Fruit fly (Drosophila melanogaster) whole organism, prepupa: ENCODE results near the gene CG15306.
A peak's percentile ranks its signal among the peaks of the same experiment; 100 is the strongest.

Source experiments
- CG10631 ChIP-seq: fragments of 200-800 bp; sonication (Bioruptor generic); optimal IDR thresholded peaks from 2 replicates; lab custom pipeline; 2016; ENCODE audit warnings: missing biosample characterization, missing genetic modification characterization
- CG11294 ChIP-seq: fragments of 200-800 bp; sonication (Bioruptor generic); IDR thresholded peaks from 2 replicates; pipeline ENCODE4 v1.3.6; 2022; ENCODE audit warnings: missing biosample characterization, missing genetic modification characterization
- CG11762 ChIP-seq: fragments of 200-800 bp; sonication (Bioruptor generic); optimal IDR thresholded peaks from 3 replicates; lab custom pipeline; 2016; ENCODE audit warnings: missing biosample characterization, missing genetic modification characterization; ENCODE audit not compliant: insufficient read depth
- CG15336 ChIP-seq: fragments of 200-800 bp; sonication (Bioruptor generic); IDR thresholded peaks from 2 replicates; pipeline ENCODE4 v1.3.6; 2022; ENCODE audit warnings: missing biosample characterization, missing genetic modification characterization
- CG1621 ChIP-seq: fragments of 200-800 bp; sonication (Bioruptor generic); optimal IDR thresholded peaks from 3 replicates; lab custom pipeline; 2018; ENCODE audit warnings: missing biosample characterization, mild to moderate bottlenecking, missing genetic modification characterization
- CG32006 ChIP-seq: fragments of 200-800 bp; sonication (Bioruptor generic); optimal IDR thresholded peaks from 3 replicates; lab custom pipeline; 2017; ENCODE audit warnings: missing biosample characterization, mild to moderate bottlenecking, missing genetic modification characterization
- CG6163 ChIP-seq: fragments of 200-800 bp; sonication (Bioruptor generic); IDR thresholded peaks from 3 replicates; pipeline ENCODE4 v1.3.6; 2022; ENCODE audit warnings: missing biosample characterization, missing genetic modification characterization
- CG6276 ChIP-seq: fragments of 200-800 bp; sonication (Bioruptor generic); optimal IDR thresholded peaks from 2 replicates; lab custom pipeline; 2017; ENCODE audit warnings: missing biosample characterization, mild to moderate bottlenecking, missing genetic modification characterization
- CG6792 ChIP-seq: fragments of 200-800 bp; sonication (Bioruptor generic); optimal IDR thresholded peaks from 3 replicates; lab custom pipeline; 2016; ENCODE audit warnings: missing biosample characterization, missing genetic modification characterization
- CG6808 ChIP-seq: fragments of 200-800 bp; sonication (Bioruptor generic); optimal IDR thresholded peaks from 3 replicates; lab custom pipeline; 2017; ENCODE audit warnings: missing biosample characterization, missing genetic modification characterization, mild to moderate bottlenecking, moderate library complexity, missing genetic modification reagents
- CG6854 ChIP-seq: fragments of 200-800 bp; sonication (Bioruptor generic); optimal IDR thresholded peaks from 2 replicates; lab custom pipeline; 2017; ENCODE audit warnings: missing biosample characterization, mild to moderate bottlenecking, missing genetic modification characterization
- CG8632 ChIP-seq: fragments of 200-800 bp; sonication (Bioruptor generic); optimal IDR thresholded peaks from 3 replicates; lab custom pipeline; 2016; ENCODE audit warnings: missing biosample characterization, missing genetic modification characterization
- Eip93F ChIP-seq: fragments of 200-800 bp; sonication (Bioruptor generic); optimal IDR thresholded peaks from 2 replicates; lab custom pipeline; 2016; ENCODE audit warnings: missing biosample characterization, mild to moderate bottlenecking, missing genetic modification characterization
- Ets96B ChIP-seq: fragments of 200-800 bp; optimal IDR thresholded peaks from 2 replicates; lab custom pipeline; 2019; ENCODE audit warnings: missing biosample characterization, mild to moderate bottlenecking, missing genetic modification characterization, moderate library complexity
- Gug ChIP-seq: fragments of 200-800 bp; sonication (Bioruptor generic); IDR thresholded peaks from 2 replicates; pipeline ENCODE4 v1.3.6; 2022; ENCODE audit warnings: missing biosample characterization, missing genetic modification characterization
- Lpt ChIP-seq: fragments of 200-800 bp; sonication (Bioruptor generic); optimal IDR thresholded peaks from 3 replicates; lab custom pipeline; 2016; ENCODE audit warnings: missing biosample characterization, missing genetic modification characterization
- Smox ChIP-seq: fragments of 200-800 bp; sonication (Bioruptor generic); optimal IDR thresholded peaks from 3 replicates; lab custom pipeline; 2016; ENCODE audit warnings: missing biosample characterization, missing genetic modification characterization
- Sox14 ChIP-seq: fragments of 200-800 bp; sonication (Bioruptor generic); optimal IDR thresholded peaks from 3 replicates; lab custom pipeline; 2016; ENCODE audit warnings: missing biosample characterization, missing genetic modification characterization
- Sox15 ChIP-seq: fragments of 200-800 bp; sonication (Bioruptor generic); optimal IDR thresholded peaks from 3 replicates; lab custom pipeline; 2016; ENCODE audit warnings: missing biosample characterization, missing genetic modification characterization
- achi ChIP-seq: fragments of 200-800 bp; sonication (Bioruptor generic); optimal IDR thresholded peaks from 3 replicates; lab custom pipeline; 2016; ENCODE audit warnings: missing biosample characterization, missing genetic modification characterization
- acj6 ChIP-seq: fragments of 200-800 bp; sonication (Bioruptor generic); optimal IDR thresholded peaks from 3 replicates; lab custom pipeline; 2016; ENCODE audit warnings: missing biosample characterization, missing genetic modification characterization
- dac ChIP-seq: fragments of 200-800 bp; sonication (Bioruptor generic); optimal IDR thresholded peaks from 2 replicates; lab custom pipeline; 2017; ENCODE audit warnings: missing biosample characterization, mild to moderate bottlenecking, missing genetic modification characterization
- eg ChIP-seq: fragments of 200-800 bp; sonication (Bioruptor generic); IDR thresholded peaks from 3 replicates; pipeline ENCODE4 v1.3.6; 2022; ENCODE audit warnings: missing biosample characterization, missing genetic modification characterization
- fd59A ChIP-seq: fragments of 200-800 bp; sonication (Bioruptor generic); optimal IDR thresholded peaks from 2 replicates; lab custom pipeline; 2017; ENCODE audit warnings: missing biosample characterization, mild to moderate bottlenecking, missing genetic modification characterization, missing genetic modification reagents
- fd85E ChIP-seq: fragments of 200-800 bp; sonication (Bioruptor generic); optimal IDR thresholded peaks from 3 replicates; lab custom pipeline; 2016; ENCODE audit warnings: missing biosample characterization, missing genetic modification characterization
- lz ChIP-seq: fragments of 200-800 bp; sonication (Bioruptor generic); optimal IDR thresholded peaks from 3 replicates; lab custom pipeline; 2016; ENCODE audit warnings: missing biosample characterization, missing genetic modification characterization
- pdm3 ChIP-seq: fragments of 200-800 bp; sonication (Bioruptor generic); optimal IDR thresholded peaks from 3 replicates; lab custom pipeline; 2016; ENCODE audit warnings: missing biosample characterization, missing genetic modification characterization
- salr ChIP-seq, 2 experiments: fragments of 200-800 bp; sonication (Bioruptor generic); optimal IDR thresholded peaks; 3 replicates each; lab custom pipeline; 2016 to 2018; ENCODE audit warnings: missing biosample characterization in 2 of 2, missing genetic modification characterization in 2 of 2, mild to moderate bottlenecking in 1 of 2
- spab ChIP-seq: fragments of 200-800 bp; sonication (Bioruptor generic); optimal IDR thresholded peaks from 2 replicates; lab custom pipeline; 2017; ENCODE audit warnings: missing biosample characterization, mild to moderate bottlenecking, missing genetic modification characterization, missing genetic modification reagents
- ss ChIP-seq, 2 experiments: fragments of 200-800 bp; sonication (Bioruptor generic); optimal IDR thresholded peaks; 2 replicates in 1 of 2; 3 replicates in 1 of 2; lab custom pipeline; 2017 to 2018; ENCODE audit warnings: mild to moderate bottlenecking in 2 of 2, missing biosample characterization in 2 of 2, missing genetic modification characterization in 2 of 2, moderate library complexity in 1 of 2
- svp ChIP-seq: fragments of 200-800 bp; sonication (Bioruptor generic); peaks from one replicate; lab custom pipeline; 2016; ENCODE audit warnings: missing biosample characterization, missing genetic modification characterization
- vri ChIP-seq: fragments of 200-800 bp; sonication (Bioruptor generic); optimal IDR thresholded peaks from 3 replicates; lab custom pipeline; 2016; ENCODE audit warnings: missing biosample characterization, mild to moderate bottlenecking, missing genetic modification characterization

The CG15306 gene

DNA sequence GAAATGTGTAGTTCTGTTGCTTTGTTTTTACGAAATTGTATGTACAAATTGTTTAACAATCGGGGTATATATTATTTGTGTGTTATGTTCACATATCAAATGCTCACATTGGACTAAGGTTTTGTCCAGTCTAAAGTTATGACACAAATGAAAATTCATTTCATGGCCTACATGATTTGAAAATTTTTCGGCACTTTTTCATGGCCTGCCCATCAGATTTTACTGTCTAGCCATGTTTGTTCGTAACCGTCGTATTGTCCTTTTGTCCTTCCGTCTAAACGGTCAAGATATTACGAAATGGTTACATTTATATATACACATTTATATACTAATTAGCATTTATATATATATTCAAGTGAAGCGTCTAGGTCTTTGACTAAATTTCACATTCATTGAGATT lies at the start of gene CG15306:
TSS of gene CG15306 (minus strand) at position 101 of the 400 bp plus-strand sequence.
- no peak for TF ChIP-seq Sox15
- TF ChIP-seq ss (GFP tag; optimal IDR thresholded peaks at IDR 0.05; lab: Kevin White, UChicago) = no peak
- TF ChIP-seq Gug (GFP tag; lab: Robert Waterston, UW) = no peak

dm6 chrX:10381252-10381651 lies 49.6 kb upstream of the CG15306 start, which contains the start of gene CG32681:
TSS of gene CG32681 (minus strand) at chrX:10381352.
- TF ChIP-seq Eip93F = no peak
- no peak for TF ChIP-seq Smox (GFP tag; lab: Kevin White, UChicago)
- TF ChIP-seq Ets96B (tag; lab: Kevin White, UChicago) = no peak
- TF ChIP-seq ss (GFP tag; optimal IDR thresholded peaks at IDR 0.05; lab: Kevin White, UChicago) = no peak
- no peak for TF ChIP-seq CG10631 (GFP tag; lab: Kevin White, UChicago)
- TF ChIP-seq lz (GFP tag; lab: Kevin White, UChicago) = no peak
- no peak for TF ChIP-seq Sox14 (GFP tag; lab: Kevin White, UChicago)
- no peak for TF ChIP-seq CG6792
- TF ChIP-seq CG11762 (GFP tag; lab: Kevin White, UChicago) = no peak
- no peak for TF ChIP-seq fd59A

- TF ChIP-seq CG6808 (GFP tag; lab: Kevin White, UChicago) = no peak
- no peak for TF ChIP-seq Ets96B (tag; lab: Kevin White, UChicago)
- TF ChIP-seq salr (GFP tag; optimal IDR thresholded peaks at IDR 0.05; lab: Kevin White, UChicago) = no peak
- TF ChIP-seq, all 60 proteins: peak for 0
These were observed 43.6 kb upstream of the CG15306 start, which contains the start of the genes CG32686 and CG2898 for dm6 chrX:10375216-10375615. TSS of gene CG32686 (minus strand) at chrX:10375316. TSS of gene CG2898 (plus strand) at chrX:10375374.

dm6 chrX:10370201-10371038 lies 38.8 kb upstream of the CG15306 start:
- TF ChIP-seq svp (GFP tag; lab: Kevin White, UChicago) (peak; percentile 90), CG8632 (GFP tag; lab: Kevin White, UChicago) (no peak), Sox15 (no peak)
- TF ChIP-seq, all 60 proteins: peak for 1

- no peak for TF ChIP-seq CG6854
- peak; percentile 48 for TF ChIP-seq vri
- TF ChIP-seq CG11294 = no peak
- TF ChIP-seq, all 60 proteins: peak for 1
These were observed 38.1 kb upstream of the CG15306 start for dm6 chrX:10369763-10370162.

DNA sequence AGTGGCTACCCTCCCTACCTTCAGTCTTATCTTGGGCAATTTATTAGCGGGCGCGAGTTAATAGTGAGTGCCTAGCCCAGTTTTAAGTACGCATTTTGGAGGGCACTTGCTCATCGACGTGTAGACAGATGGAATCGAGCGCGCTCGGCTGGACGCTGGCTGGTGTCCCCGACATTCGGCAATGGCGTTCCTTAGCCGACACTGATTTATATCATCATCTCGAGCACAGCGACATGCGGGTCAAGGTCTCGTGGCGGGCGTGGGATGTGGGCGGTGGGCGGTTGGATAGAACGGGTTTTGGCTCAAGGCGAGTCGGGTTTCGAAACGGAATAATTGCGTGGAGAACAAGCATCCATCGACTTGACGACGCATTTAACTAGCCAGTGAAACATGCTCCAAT lies 37.7 kb upstream of the CG15306 start:
- TF ChIP-seq Smox (GFP tag; lab: Kevin White, UChicago) = no peak
- no peak for TF ChIP-seq vri
- no peak for TF ChIP-seq CG32006 (GFP tag; lab: Kevin White, UChicago)
- TF ChIP-seq CG6163 (GFP tag; lab: Robert Waterston, UW) = no peak
- no peak for TF ChIP-seq CG6276
- TF ChIP-seq CG11294 = no peak
- TF ChIP-seq achi (GFP tag; lab: Kevin White, UChicago) = no peak
- no peak for TF ChIP-seq CG15336 (GFP tag; lab: Robert Waterston, UW)
- no peak for TF ChIP-seq salr (GFP tag; optimal IDR thresholded peaks at IDR 0.05; lab: Kevin White, UChicago)
- TF ChIP-seq acj6 (GFP tag; lab: Kevin White, UChicago) = no peak
- TF ChIP-seq Lpt (GFP tag; lab: Kevin White, UChicago) = no peak
- no peak for TF ChIP-seq pdm3 (GFP tag; lab: Kevin White, UChicago)
- no peak for TF ChIP-seq CG1621 (tag; lab: Kevin White, UChicago)
- no peak for TF ChIP-seq eg (GFP tag; lab: Robert Waterston, UW)
- TF ChIP-seq lz (GFP tag; lab: Kevin White, UChicago) = no peak
- TF ChIP-seq dac (GFP tag; lab: Kevin White, UChicago) = no peak
- TF ChIP-seq spab = no peak
- no peak for TF ChIP-seq fd85E (GFP tag; lab: Kevin White, UChicago)
